Worm (Caenorhabditis elegans): ENCODE results near the gene duxl-1.

The duxl-1 gene

ce11 chrII:1714772-1715353, 51.4 kb downstream of the duxl-1 start, which contains the start of gene btb-6:
btb-6 (plus strand) TSS chrII:1715303.
- TF ChIP-seq Y55F3AM.14 (GFP tag; optimal IDR thresholded peaks at IDR 0.05) (no peak), crh-2 (tag; optimal IDR thresholded peaks at IDR 0.05) (no peak), ZK546.5 (tag; optimal IDR thresholded peaks at IDR 0.05) (no peak), nhr-23 (tag; optimal IDR thresholded peaks at IDR 0.05) (no peak), lin-39 (tag; optimal IDR thresholded peaks at IDR 0.05) (no peak), lin-11 (tag; optimal IDR thresholded peaks at IDR 0.05) (no peak)

All from whole organism, L2 larva.